Worm (Caenorhabditis elegans): ENCODE results near the gene slc-5A12.

DNA sequence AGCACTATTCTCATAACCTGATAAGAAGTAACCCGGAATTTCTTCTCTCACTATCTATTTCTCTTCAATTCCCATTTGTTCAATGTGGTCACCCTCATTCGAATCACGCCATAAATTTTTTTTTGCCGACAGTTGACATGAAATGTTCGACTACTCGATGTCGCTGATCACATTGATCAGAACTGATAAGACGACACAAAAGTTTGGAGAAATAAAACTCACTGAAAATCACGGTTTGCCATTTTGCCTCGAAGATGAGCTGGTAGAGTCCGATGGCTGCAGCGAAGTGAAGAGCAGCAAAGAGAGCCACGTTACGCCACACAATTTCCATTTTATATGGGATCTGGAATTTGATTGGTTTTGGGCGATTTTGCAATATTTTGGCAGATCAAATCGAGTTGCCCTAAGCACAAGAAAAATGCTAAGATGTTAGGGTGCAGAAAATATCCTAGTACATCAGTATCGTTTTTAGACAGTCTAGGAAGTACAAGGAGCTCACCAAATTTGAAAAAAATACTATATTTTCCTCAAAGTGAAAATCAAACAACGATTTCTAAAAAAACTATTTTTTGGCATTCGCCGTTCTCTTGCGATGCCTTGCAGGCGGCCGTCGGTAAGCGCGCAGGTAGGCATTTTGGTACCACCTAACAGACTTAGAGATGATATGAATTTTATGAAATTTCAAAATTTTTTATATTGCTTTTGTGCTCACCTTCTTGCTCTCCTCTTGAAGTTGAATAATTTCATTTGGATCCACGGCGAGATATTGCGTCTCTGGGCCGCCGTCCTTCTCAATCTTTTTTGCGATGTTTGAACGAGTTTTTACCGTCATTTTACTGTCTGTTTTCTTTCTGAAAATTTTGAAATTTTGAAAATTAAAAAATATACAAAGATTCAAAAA, 22.1 kb upstream of the slc-5A12 start, which contains the start of gene fat-6:
- no peak for TF ChIP-seq dao-5 (tag; optimal IDR thresholded peaks at IDR 0.05)
- no peak for TF ChIP-seq him-1 (tag; optimal IDR thresholded peaks at IDR 0.05)
- TF ChIP-seq W03F9.2 (tag; optimal IDR thresholded peaks at IDR 0.05): no peak

Measured in whole organism, L4/young adult.